Fruit fly (Drosophila melanogaster) whole organism, wandering third instar larva: Measurements from ENCODE around the gene CG42536.

Source experiments
- Abd-B ChIP-seq: fragments of >200 bp; optimal IDR thresholded peaks from 2 replicates; lab custom pipeline; 2017; ENCODE audit warnings: missing biosample characterization, missing genetic modification characterization
- CG32264 ChIP-seq: fragments of 200-800 bp; sonication (Bioruptor generic); optimal IDR thresholded peaks from 2 replicates; lab custom pipeline; 2016; ENCODE audit warnings: missing biosample characterization, missing genetic modification characterization
- CG9705 ChIP-seq: fragments of 200-800 bp; sonication (Bioruptor generic); optimal IDR thresholded peaks from 2 replicates; lab custom pipeline; 2018; ENCODE audit warnings: missing biosample characterization, mild to moderate bottlenecking, missing genetic modification characterization
- CrebA ChIP-seq: fragments of 200-800 bp; sonication (Bioruptor generic); optimal IDR thresholded peaks from 2 replicates; lab custom pipeline; 2016; ENCODE audit warnings: missing biosample characterization, mild to moderate bottlenecking, missing genetic modification characterization, borderline replicate concordance
- Dfd ChIP-seq: fragments of >200 bp; optimal IDR thresholded peaks from 2 replicates; lab custom pipeline; 2017; ENCODE audit warnings: missing biosample characterization, missing genetic modification characterization
- Dif ChIP-seq: fragments of 200-275, 200-300 bp; sonication (Bioruptor generic); optimal IDR thresholded peaks from 2 replicates; lab custom pipeline; 2018; ENCODE audit warnings: missing biosample characterization, missing genetic modification characterization; ENCODE audit not compliant: partially characterized antibody
- GATAd ChIP-seq: sonication (Bioruptor generic); optimal IDR thresholded peaks from 2 replicates; lab custom pipeline; 2016; ENCODE audit warnings: missing biosample characterization, missing genetic modification characterization
- HLH106 ChIP-seq: fragments of 200-800 bp; optimal IDR thresholded peaks from 3 replicates; lab custom pipeline; 2019; ENCODE audit warnings: missing biosample characterization, mild to moderate bottlenecking, missing genetic modification characterization, moderate library complexity
- Hnf4 ChIP-seq: fragments of 200-800 bp; sonication (Bioruptor generic); optimal IDR thresholded peaks from 2 replicates; lab custom pipeline; 2016; ENCODE audit warnings: missing biosample characterization, mild to moderate bottlenecking, missing genetic modification characterization
- Hr78 ChIP-seq: fragments of >200 bp; optimal IDR thresholded peaks from 2 replicates; lab custom pipeline; 2017; ENCODE audit warnings: missing biosample characterization, missing genetic modification characterization
- Hr83 ChIP-seq: fragments of 200-300 bp; sonication (Bioruptor generic); optimal IDR thresholded peaks from 2 replicates; lab custom pipeline; 2016; ENCODE audit warnings: missing biosample characterization, mild to moderate bottlenecking, missing genetic modification characterization, moderate library complexity; ENCODE audit not compliant: poor library complexity, severe bottlenecking
- Jra ChIP-seq: sonication (Bioruptor generic); optimal IDR thresholded peaks from 2 replicates; lab custom pipeline; 2016; ENCODE audit warnings: missing biosample characterization, missing genetic modification characterization
- Mio ChIP-seq: sonication (Bioruptor generic); optimal IDR thresholded peaks from 2 replicates; lab custom pipeline; 2016; ENCODE audit warnings: missing biosample characterization, missing genetic modification characterization
- Myc ChIP-seq: fragments of >200 bp; optimal IDR thresholded peaks from 2 replicates; lab custom pipeline; 2017
- N ChIP-seq: fragments of >200 bp; optimal IDR thresholded peaks from 2 replicates; lab custom pipeline; 2018; ENCODE audit warnings: missing biosample characterization, missing external identifiers, missing genetic modification characterization
- OdsH ChIP-seq: fragments of 200-800 bp; sonication (Bioruptor generic); optimal IDR thresholded peaks from 2 replicates; lab custom pipeline; 2016; ENCODE audit warnings: missing biosample characterization, mild to moderate bottlenecking, missing genetic modification characterization
- Rel ChIP-seq, 2 experiments: fragments of 200-800 bp; sonication (Bioruptor generic) in 1 of 2; optimal IDR thresholded peaks; 2 replicates in 1 of 2; 3 replicates in 1 of 2; lab custom pipeline; 2016 to 2019; ENCODE audit warnings: mild to moderate bottlenecking in 2 of 2, missing biosample characterization in 2 of 2, missing genetic modification characterization in 2 of 2, moderate library complexity in 1 of 2
- Sp1 ChIP-seq: fragments of 200-800 bp; sonication (Bioruptor generic); optimal IDR thresholded peaks from 3 replicates; lab custom pipeline; 2019; ENCODE audit warnings: missing biosample characterization, mild to moderate bottlenecking, missing genetic modification characterization, moderate library complexity
- Vsx2 ChIP-seq: fragments of 200-300, 225-300 bp; sonication (Bioruptor generic); optimal IDR thresholded peaks from 2 replicates; lab custom pipeline; 2018; ENCODE audit warnings: missing biosample characterization, missing genetic modification characterization; ENCODE audit not compliant: partially characterized antibody
- br ChIP-seq: fragments of 200-800 bp; sonication (Bioruptor generic); optimal IDR thresholded peaks from 2 replicates; lab custom pipeline; 2016; ENCODE audit warnings: missing biosample characterization, missing genetic modification characterization
- brk ChIP-seq: fragments of 200-800 bp; sonication (Bioruptor generic); optimal IDR thresholded peaks from 2 replicates; lab custom pipeline; 2016; ENCODE audit warnings: missing biosample characterization, mild to moderate bottlenecking, missing genetic modification characterization
- dl ChIP-seq, 2 experiments: fragments of 175-275, 200-275 bp in 1 of 2; fragments of 200-275 bp in 1 of 2; sonication (Bioruptor generic); optimal IDR thresholded peaks; lab custom pipeline; 2018; ENCODE audit warnings: mild to moderate bottlenecking in 2 of 2, missing biosample characterization in 2 of 2, missing genetic modification characterization in 2 of 2, moderate library complexity in 2 of 2; ENCODE audit not compliant: partially characterized antibody in 2 of 2, insufficient read depth in 1 of 2
- dmrt93B ChIP-seq: fragments of 200-800 bp; sonication (Bioruptor generic); optimal IDR thresholded peaks from 2 replicates; lab custom pipeline; 2018; ENCODE audit warnings: missing biosample characterization, mild to moderate bottlenecking, missing genetic modification characterization
- dsf ChIP-seq: sonication (Bioruptor generic); optimal IDR thresholded peaks from 2 replicates; lab custom pipeline; 2016; ENCODE audit warnings: missing biosample characterization, missing genetic modification characterization, borderline replicate concordance
- ey ChIP-seq: fragments of 200-800 bp; sonication (Bioruptor generic); optimal IDR thresholded peaks from 2 replicates; lab custom pipeline; 2016; ENCODE audit warnings: missing biosample characterization, missing genetic modification characterization
- foxo ChIP-seq, 2 experiments: fragments of 200-800 bp; sonication (Bioruptor generic); optimal IDR thresholded peaks; 2 replicates in 1 of 2; 3 replicates in 1 of 2; lab custom pipeline; 2016 to 2017; ENCODE audit warnings: missing biosample characterization in 2 of 2, missing genetic modification characterization in 2 of 2
- fru ChIP-seq: fragments of 200-800 bp; sonication (Bioruptor generic); optimal IDR thresholded peaks from 3 replicates; lab custom pipeline; 2016; ENCODE audit warnings: missing biosample characterization, mild to moderate bottlenecking, missing genetic modification characterization
- h ChIP-seq: fragments of 200-800 bp; sonication (Bioruptor generic); optimal IDR thresholded peaks from 3 replicates; lab custom pipeline; 2016; ENCODE audit warnings: missing biosample characterization, mild to moderate bottlenecking, missing genetic modification characterization
- jim ChIP-seq: fragments of 175-275, 200-325 bp; sonication (Bioruptor generic); optimal IDR thresholded peaks from 2 replicates; lab custom pipeline; 2016; ENCODE audit warnings: missing biosample characterization, mild to moderate bottlenecking, missing genetic modification characterization
- lola ChIP-seq: fragments of >200 bp; optimal IDR thresholded peaks from 2 replicates; lab custom pipeline; 2017; ENCODE audit warnings: missing biosample characterization, missing genetic modification characterization
- pan ChIP-seq: fragments of >200 bp; optimal IDR thresholded peaks from 2 replicates; lab custom pipeline; 2017
- psq ChIP-seq: fragments of 200-800 bp; sonication (Bioruptor generic); optimal IDR thresholded peaks from 3 replicates; lab custom pipeline; 2017; ENCODE audit warnings: missing biosample characterization, mild to moderate bottlenecking, missing genetic modification characterization, moderate library complexity
- rgr ChIP-seq: fragments of 200-800 bp; sonication (Bioruptor generic); optimal IDR thresholded peaks from 3 replicates; lab custom pipeline; 2016; ENCODE audit warnings: missing biosample characterization, mild to moderate bottlenecking, missing genetic modification characterization
- sage ChIP-seq: fragments of 200-800 bp; sonication (Bioruptor generic); optimal IDR thresholded peaks from 2 replicates; lab custom pipeline; 2016; ENCODE audit warnings: missing biosample characterization, mild to moderate bottlenecking, missing genetic modification characterization
- sv ChIP-seq: fragments of 200-800 bp; sonication (Bioruptor generic); optimal IDR thresholded peaks from 3 replicates; lab custom pipeline; 2016; ENCODE audit warnings: missing biosample characterization, missing genetic modification characterization
- tai ChIP-seq: sonication (Bioruptor generic); optimal IDR thresholded peaks from 2 replicates; lab custom pipeline; 2016; ENCODE audit warnings: missing biosample characterization, missing genetic modification characterization
- usp ChIP-seq: fragments of >200 bp; optimal IDR thresholded peaks from 2 replicates; lab custom pipeline; 2017; ENCODE audit warnings: missing biosample characterization, missing genetic modification characterization
- woc ChIP-seq: sonication (Bioruptor generic); optimal IDR thresholded peaks from 2 replicates; lab custom pipeline; 2016; ENCODE audit warnings: missing biosample characterization, mild to moderate bottlenecking, missing genetic modification characterization

The CG42536 gene

DNA sequence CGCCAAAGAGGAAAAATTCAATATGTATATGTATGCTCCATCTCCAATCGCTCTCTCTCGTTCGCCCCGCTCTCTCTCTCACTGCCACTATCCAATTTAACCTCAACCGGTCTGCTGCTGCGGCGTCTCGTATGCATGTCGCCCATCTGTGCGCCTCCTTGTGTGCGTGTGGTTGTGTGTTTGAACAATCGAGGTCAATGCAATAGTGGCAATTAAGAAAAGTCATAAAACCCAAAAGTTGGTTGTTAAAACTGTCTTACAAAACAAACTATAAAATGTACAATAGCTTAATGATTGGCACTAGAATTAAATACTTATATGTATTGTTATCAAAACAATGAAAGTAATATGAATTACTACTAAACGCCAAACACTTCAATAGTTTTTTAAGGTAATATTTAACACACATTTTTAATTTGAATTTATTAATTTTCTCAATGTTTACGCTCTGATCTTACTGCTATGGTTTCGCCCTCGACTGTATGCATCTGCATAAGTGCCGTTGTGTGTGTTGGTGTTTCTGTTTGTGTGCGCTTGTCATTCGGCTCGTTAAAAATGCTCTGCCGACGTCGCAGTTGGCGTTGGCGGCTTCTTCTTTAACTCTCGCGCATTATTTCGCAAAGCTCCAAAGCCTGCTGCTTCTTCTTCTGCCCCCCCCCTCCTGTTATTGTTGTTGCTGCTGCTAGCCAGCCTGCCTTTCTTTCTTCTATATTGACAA lies 35.7 kb upstream of the CG42536 start:
- no peak for TF ChIP-seq usp
- TF ChIP-seq CG32264 (GFP tag; lab: Kevin White, UChicago), result peak; percentile 77
- TF ChIP-seq OdsH, result peak; percentile 98
- peak; percentile 99 for TF ChIP-seq Sp1 (GFP tag; lab: Kevin White, UChicago)
- no peak for TF ChIP-seq Vsx2 (GFP tag; lab: Kevin White, UChicago)
- peak; percentile 93 for TF ChIP-seq sage (GFP tag; lab: Kevin White, UChicago)
- peak; percentile 95 for TF ChIP-seq brk (GFP tag; lab: Kevin White, UChicago)
- TF ChIP-seq N (GFP tag; lab: Kevin White, UChicago), result no peak
- TF ChIP-seq CG9705 (GFP tag; lab: Kevin White, UChicago), result peak; percentile 96
- TF ChIP-seq Hr83 (GFP tag; lab: Kevin White, UChicago), result peak; percentile 67
- peak; percentile 68 for TF ChIP-seq GATAd (GFP tag; lab: Kevin White, UChicago)
- peak; percentile 95 for TF ChIP-seq ey (GFP tag; lab: Kevin White, UChicago)
- TF ChIP-seq br (GFP tag; lab: Kevin White, UChicago), result peak; percentile 97
- no peak for TF ChIP-seq jim (GFP tag; lab: Kevin White, UChicago)
- peak; percentile 90 for TF ChIP-seq Hnf4 (GFP tag; lab: Kevin White, UChicago)
- peak; percentile 98 for TF ChIP-seq woc (GFP tag; lab: Kevin White, UChicago)
- peak; percentile 69 to 99 for TF ChIP-seq foxo (GFP tag; optimal IDR thresholded peaks at IDR 0.05; lab: Kevin White, UChicago)
- no peak for TF ChIP-seq lola (GFP tag; lab: Kevin White, UChicago)
- TF ChIP-seq Dif (GFP tag; lab: Kevin White, UChicago), result peak; percentile 82
- peak; percentile 88 for TF ChIP-seq dsf (GFP tag; lab: Kevin White, UChicago)
- peak; percentile 99 for TF ChIP-seq HLH106 (tag; lab: Kevin White, UChicago)
- peak; percentile 99 for TF ChIP-seq fru (GFP tag; lab: Kevin White, UChicago)
- TF ChIP-seq rgr (GFP tag; lab: Kevin White, UChicago), result peak; percentile 98
- no peak for TF ChIP-seq pan (lab: Kevin White, UChicago)
- TF ChIP-seq tai (GFP tag; lab: Kevin White, UChicago), result peak; percentile 92
- peak; percentile 92 for TF ChIP-seq sv (GFP tag; lab: Kevin White, UChicago)
- TF ChIP-seq Abd-B, result no peak
- TF ChIP-seq Rel (GFP tag; optimal IDR thresholded peaks at IDR 0.05; lab: Kevin White, UChicago), result peak; percentile 89
- TF ChIP-seq Rel (tag; optimal IDR thresholded peaks at IDR 0.05; lab: Kevin White, UChicago), result peak; percentile 89
- TF ChIP-seq Mio (GFP tag; lab: Kevin White, UChicago), result peak; percentile 74
- TF ChIP-seq CrebA (GFP tag; lab: Kevin White, UChicago), result no peak
- no peak for TF ChIP-seq Hr78 (GFP tag; lab: Kevin White, UChicago)
- TF ChIP-seq Dfd (GFP tag; lab: Kevin White, UChicago), result peak; percentile 98
- peak; percentile 99 for TF ChIP-seq h
- TF ChIP-seq dmrt93B (GFP tag; lab: Kevin White, UChicago), result peak; percentile 97
- peak; percentile 93 for TF ChIP-seq Jra (GFP tag; lab: Kevin White, UChicago)
- no peak for TF ChIP-seq Myc (lab: Kevin White, UChicago)
- peak; percentile 97 for TF ChIP-seq psq (GFP tag; lab: Kevin White, UChicago)
- TF ChIP-seq dl (GFP tag; optimal IDR thresholded peaks at IDR 0.05; lab: Kevin White, UChicago; ENCODE audit: insufficient read depth in 1 of 2, partially characterized antibody in 2 of 2), result peak; percentile 25 to 71

- TF ChIP-seq sage (GFP tag; lab: Kevin White, UChicago) (no peak), foxo (GFP tag; optimal IDR thresholded peaks at IDR 0.05; lab: Kevin White, UChicago) (peak in 1 of 2 experiments; percentile 51), CG9705 (GFP tag; lab: Kevin White, UChicago) (no peak), psq (GFP tag; lab: Kevin White, UChicago) (peak; percentile 41), dl (GFP tag; optimal IDR thresholded peaks at IDR 0.05; lab: Kevin White, UChicago; ENCODE audit: insufficient read depth in 1 of 2, partially characterized antibody in 2 of 2) (no peak), tai (GFP tag; lab: Kevin White, UChicago) (peak; percentile 8), Myc (lab: Kevin White, UChicago) (peak; percentile 65), woc (GFP tag; lab: Kevin White, UChicago) (peak; percentile 51), Dif (GFP tag; lab: Kevin White, UChicago) (peak; percentile 25), CG32264 (GFP tag; lab: Kevin White, UChicago) (no peak), Abd-B (no peak), OdsH (peak; percentile 53), HLH106 (tag; lab: Kevin White, UChicago) (peak; percentile 31), CrebA (GFP tag; lab: Kevin White, UChicago) (peak; percentile 54), Vsx2 (GFP tag; lab: Kevin White, UChicago) (no peak), fru (GFP tag; lab: Kevin White, UChicago) (peak; percentile 59), Sp1 (GFP tag; lab: Kevin White, UChicago) (peak; percentile 68), sv (GFP tag; lab: Kevin White, UChicago) (peak; percentile 48), usp (no peak), Rel (GFP tag; optimal IDR thresholded peaks at IDR 0.05; lab: Kevin White, UChicago) (no peak), Rel (tag; optimal IDR thresholded peaks at IDR 0.05; lab: Kevin White, UChicago) (peak; percentile 82), jim (GFP tag; lab: Kevin White, UChicago) (peak; percentile 49), dmrt93B (GFP tag; lab: Kevin White, UChicago) (no peak), N (GFP tag; lab: Kevin White, UChicago) (peak; percentile 34), Hr78 (GFP tag; lab: Kevin White, UChicago) (no peak), rgr (GFP tag; lab: Kevin White, UChicago) (peak; percentile 61), ey (GFP tag; lab: Kevin White, UChicago) (peak; percentile 7), Hr83 (GFP tag; lab: Kevin White, UChicago) (peak; percentile 93), Hnf4 (GFP tag; lab: Kevin White, UChicago) (peak; percentile 60), br (GFP tag; lab: Kevin White, UChicago) (peak; percentile 62), dsf (GFP tag; lab: Kevin White, UChicago) (no peak), Jra (GFP tag; lab: Kevin White, UChicago) (peak; percentile 74), h (peak; percentile 81), pan (lab: Kevin White, UChicago) (no peak), GATAd (GFP tag; lab: Kevin White, UChicago) (no peak)
Observed at dm6 chr3L:10664511-10665062, 34.7 kb upstream of the CG42536 start, which contains the start of gene simj. Gene simj (plus strand): TSS chr3L:10664739.
